Fruit fly (Drosophila melanogaster): ENCODE data around the gene CG3347.

CG3347 gene

DNA sequence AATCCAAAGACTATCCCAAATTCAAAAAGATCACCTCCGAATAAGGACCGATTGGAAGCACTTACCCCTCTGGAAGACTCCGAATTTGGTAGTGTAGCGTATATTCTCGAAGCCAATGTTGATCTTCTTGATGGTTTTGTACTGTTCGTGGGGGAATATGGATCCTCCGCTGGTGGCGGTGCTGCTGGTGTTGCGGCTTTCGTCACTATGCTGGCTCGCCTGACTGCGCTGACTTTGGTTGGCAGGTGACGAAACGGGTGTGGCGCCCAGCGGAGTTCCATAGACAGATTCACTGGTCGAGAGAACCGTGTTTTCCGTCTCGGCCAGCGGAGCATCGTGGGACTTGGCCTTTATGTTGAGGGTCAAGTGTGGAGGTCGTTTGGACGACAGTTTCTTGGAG is 31.8 kb downstream of the CG3347 start:
- no peak for TF ChIP-seq EcR (GFP tag; optimal IDR thresholded peaks at IDR 0.05)
- no peak for TF ChIP-seq psq (optimal IDR thresholded peaks at IDR 0.05)
- no peak for TF ChIP-seq Dll (optimal IDR thresholded peaks at IDR 0.05)
- TF ChIP-seq CG8478 (optimal IDR thresholded peaks at IDR 0.05), result no peak
- TF ChIP-seq pan (optimal IDR thresholded peaks at IDR 0.05), result no peak
- TF ChIP-seq usp (GFP tag; optimal IDR thresholded peaks at IDR 0.05), result no peak

dm6 chr2L:3301755-3302499 is 32.7 kb downstream of the CG3347 start:
- TF ChIP-seq EcR (GFP tag; optimal IDR thresholded peaks at IDR 0.05) (peak; percentile 31 to 74), pan (optimal IDR thresholded peaks at IDR 0.05) (no peak)

DNA sequence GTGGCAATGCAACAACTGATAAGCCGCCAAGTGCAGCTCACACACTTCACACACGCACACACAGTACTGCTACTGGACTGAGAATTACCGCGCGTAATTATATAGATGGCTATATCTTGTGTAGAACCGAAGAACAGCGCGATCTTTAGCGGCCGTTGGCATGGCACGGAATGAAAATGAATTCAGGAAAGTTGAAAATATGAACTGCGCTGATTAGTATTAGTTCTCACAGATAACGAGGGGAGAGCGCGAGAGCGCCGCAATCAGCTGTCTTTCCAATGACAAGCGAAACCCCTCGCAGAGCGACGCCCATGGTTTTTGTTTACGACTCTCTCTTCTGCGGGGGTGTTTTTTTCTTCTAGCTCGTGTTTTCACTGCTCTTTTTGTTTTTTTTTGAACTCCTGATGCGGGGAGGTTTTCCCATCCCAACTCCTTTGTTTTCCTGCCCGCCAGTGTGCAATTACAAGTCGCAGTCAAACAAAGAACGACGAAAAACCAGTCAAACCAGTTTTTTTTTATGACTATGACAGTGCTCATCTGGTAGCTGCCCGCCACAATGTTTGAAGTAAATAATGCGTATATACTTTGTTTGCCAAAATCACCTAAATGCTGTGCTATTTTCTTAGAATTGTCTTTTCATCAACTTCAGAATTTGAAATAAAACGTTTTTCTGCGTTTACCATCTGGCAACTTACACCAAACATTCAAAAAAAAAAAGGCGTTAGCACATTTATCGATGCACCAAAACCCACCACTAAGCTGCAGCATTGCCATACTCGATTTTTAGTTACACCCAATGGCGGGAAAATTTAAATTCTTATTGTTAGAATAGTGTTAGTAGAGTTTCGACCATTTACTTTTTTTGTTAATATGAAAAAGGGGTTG is 34.0 kb downstream of the CG3347 start, which contains the start of gene CG9663:
Gene CG9663, minus strand, starts transcription at position 173 of the 885 bp plus-strand sequence.
- TF ChIP-seq usp (GFP tag; optimal IDR thresholded peaks at IDR 0.05) (no peak), EcR (GFP tag; optimal IDR thresholded peaks at IDR 0.05) (peak in 1 of 2 experiments; percentile 5)

- TF ChIP-seq usp (GFP tag; optimal IDR thresholded peaks at IDR 0.05) (no peak), CG8478 (optimal IDR thresholded peaks at IDR 0.05) (no peak), pan (optimal IDR thresholded peaks at IDR 0.05) (no peak), psq (optimal IDR thresholded peaks at IDR 0.05) (no peak), Dll (optimal IDR thresholded peaks at IDR 0.05) (no peak), EcR (GFP tag; optimal IDR thresholded peaks at IDR 0.05) (no peak)
Measured at dm6 chr2L:3303893-3304292, 34.7 kb downstream of the CG3347 start, which contains the start of gene CG3277. Gene CG3277, plus strand, starts transcription at chr2L:3304100.

DNA sequence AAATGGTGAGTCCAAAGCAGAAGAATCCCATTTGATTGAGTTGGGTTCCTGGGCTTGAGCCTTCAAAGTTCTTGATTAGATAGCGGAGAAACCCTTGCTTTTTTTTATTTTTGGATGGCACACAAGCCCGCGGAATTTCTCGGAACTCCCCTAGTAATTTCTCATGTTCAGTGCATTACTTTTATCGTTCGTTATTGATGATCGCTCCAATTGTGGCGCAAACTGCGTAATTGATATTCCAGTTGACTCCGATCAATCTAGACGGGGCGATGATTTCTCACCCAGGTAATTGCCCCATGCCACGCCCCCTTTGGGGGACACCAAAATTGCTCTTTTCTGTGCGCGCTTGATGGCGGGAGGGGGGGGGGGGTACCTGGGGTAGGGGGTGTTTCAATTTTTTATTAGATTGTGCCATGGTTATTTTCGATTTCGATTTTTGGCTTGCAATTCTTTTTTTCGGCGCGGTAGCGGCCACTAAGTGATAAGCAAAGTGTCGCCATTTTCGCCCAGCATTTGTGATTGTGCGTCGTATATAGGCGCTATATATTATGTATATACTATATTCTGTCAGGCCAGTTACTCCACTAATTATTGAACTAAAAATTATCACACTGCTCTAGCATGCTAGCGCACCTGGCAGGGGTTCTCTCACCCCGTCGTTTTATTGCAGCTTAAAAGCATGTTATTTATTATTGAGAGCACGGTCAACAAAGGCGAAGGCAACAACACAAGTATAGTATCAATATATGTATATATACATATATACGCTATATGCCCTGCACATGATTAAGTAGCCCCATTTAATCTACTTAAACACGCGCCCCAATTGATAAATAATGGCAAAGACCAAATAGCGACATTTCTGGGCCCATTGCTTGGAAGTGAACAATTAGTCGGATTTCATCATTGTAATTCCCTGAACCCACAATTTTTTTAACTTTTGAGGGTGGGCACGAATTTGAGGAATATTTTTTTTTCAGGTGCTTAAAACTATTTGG is 35.9 kb downstream of the CG3347 start:
- no peak for TF ChIP-seq psq (optimal IDR thresholded peaks at IDR 0.05)
- TF ChIP-seq CG8478 (optimal IDR thresholded peaks at IDR 0.05), result no peak
- no peak for TF ChIP-seq usp (GFP tag; optimal IDR thresholded peaks at IDR 0.05)
- TF ChIP-seq Dll (optimal IDR thresholded peaks at IDR 0.05), result no peak
- TF ChIP-seq EcR (GFP tag; optimal IDR thresholded peaks at IDR 0.05), result no peak
- no peak for TF ChIP-seq pan (optimal IDR thresholded peaks at IDR 0.05)

- TF ChIP-seq pan (optimal IDR thresholded peaks at IDR 0.05), result no peak
- no peak for TF ChIP-seq CG8478 (optimal IDR thresholded peaks at IDR 0.05)
- no peak for TF ChIP-seq usp (GFP tag; optimal IDR thresholded peaks at IDR 0.05)
- no peak for TF ChIP-seq Dll (optimal IDR thresholded peaks at IDR 0.05)
- no peak for TF ChIP-seq psq (optimal IDR thresholded peaks at IDR 0.05)
- TF ChIP-seq EcR (GFP tag; optimal IDR thresholded peaks at IDR 0.05), result no peak
Measured at dm6 chr2L:3307189-3307588, 38.0 kb downstream of the CG3347 start.

dm6 chr2L:3308529-3309272 is 39.5 kb downstream of the CG3347 start, which contains the start of gene CG15406:
Gene CG15406, plus strand, starts transcription at chr2L:3309222.
- no peak for TF ChIP-seq EcR (GFP tag; optimal IDR thresholded peaks at IDR 0.05)
- TF ChIP-seq psq (optimal IDR thresholded peaks at IDR 0.05), result no peak
- TF ChIP-seq CG8478 (optimal IDR thresholded peaks at IDR 0.05), result no peak
- no peak for TF ChIP-seq Dll (optimal IDR thresholded peaks at IDR 0.05)

dm6 chr2L:3319731-3320295 is 50.6 kb downstream of the CG3347 start, which contains the start of the genes Fign and CG8837:
Gene Fign, minus strand, starts transcription at chr2L:3319872.
Gene CG8837, plus strand, starts transcription at chr2L:3320245.
- TF ChIP-seq EcR (GFP tag; optimal IDR thresholded peaks at IDR 0.05), result no peak
- no peak for TF ChIP-seq CG8478 (optimal IDR thresholded peaks at IDR 0.05)
- no peak for TF ChIP-seq pan (optimal IDR thresholded peaks at IDR 0.05)
- no peak for TF ChIP-seq usp (GFP tag; optimal IDR thresholded peaks at IDR 0.05)
- TF ChIP-seq Dll (optimal IDR thresholded peaks at IDR 0.05), result no peak
- TF ChIP-seq psq (optimal IDR thresholded peaks at IDR 0.05), result no peak

Data from whole organism.